Worm (Caenorhabditis elegans) whole organism, early embryonic: Measurements from ENCODE around the gene F52E1.2.

Source experiments
- ama-1 ChIP-seq: fragments of 150-350 bp; optimal IDR thresholded peaks from 2 replicates; lab custom pipeline; 2014
- ceh-13 ChIP-seq: fragments of 200-800 bp; sonication (Bioruptor generic); optimal IDR thresholded peaks from 2 replicates; lab custom pipeline; 2018; ENCODE audit warnings: mild to moderate bottlenecking, missing genetic modification characterization, missing compliant biosample characterization
- ceh-36 ChIP-seq: sonication (generic microtip); optimal IDR thresholded peaks from 2 replicates; lab custom pipeline; 2016; ENCODE audit warnings: missing genetic modification characterization, inconsistent platforms, missing compliant biosample characterization
- ets-7 ChIP-seq: sonication (generic microtip); optimal IDR thresholded peaks from 2 replicates; lab custom pipeline; 2016; ENCODE audit warnings: missing genotype, missing genetic modification characterization, missing compliant biosample characterization
- flt-1 ChIP-seq: fragments of 200-800 bp; sonication (Bioruptor generic); IDR thresholded peaks from 2 replicates; pipeline ENCODE4 v1.3.6; 2022; ENCODE audit warnings: missing genetic modification characterization, missing compliant biosample characterization
- hmbx-1 ChIP-seq: sonication (generic microtip); optimal IDR thresholded peaks from 2 replicates; lab custom pipeline; 2016; ENCODE audit warnings: mild to moderate bottlenecking, missing genetic modification characterization, missing compliant biosample characterization
- hmg-4 ChIP-seq: fragments of 200-800 bp; sonication (Bioruptor generic); optimal IDR thresholded peaks from 2 replicates; lab custom pipeline; 2018; ENCODE audit warnings: mild to moderate bottlenecking, missing genetic modification characterization, missing compliant biosample characterization
- hnd-1 ChIP-seq: sonication (generic microtip); optimal IDR thresholded peaks from 2 replicates; lab custom pipeline; 2016; ENCODE audit warnings: missing genetic modification characterization, missing compliant biosample characterization
- scrt-1 ChIP-seq: fragments of 200-800 bp; sonication (Bioruptor generic); IDR thresholded peaks from 2 replicates; pipeline ENCODE4 v1.3.6; 2022; ENCODE audit warnings: missing genetic modification characterization, missing compliant biosample characterization
- tbx-11 ChIP-seq: fragments of 200-800 bp; sonication (Bioruptor generic); IDR thresholded peaks from 2 replicates; pipeline ENCODE4 v1.3.6; 2022; ENCODE audit warnings: missing genetic modification characterization, missing compliant biosample characterization
- tbx-37 ChIP-seq: fragments of 200-800 bp; sonication (Bioruptor generic); conservative IDR thresholded peaks from 2 replicates; pipeline ENCODE4 v1.3.6; 2022; ENCODE audit warnings: missing genetic modification reagents, missing genetic modification characterization, missing compliant biosample characterization
- tra-4 ChIP-seq: sonication (generic microtip); optimal IDR thresholded peaks from 2 replicates; lab custom pipeline; 2017; ENCODE audit warnings: missing genetic modification characterization, missing compliant biosample characterization

- TF ChIP-seq ama-1 (lab: Kevin White, UChicago) = no peak
- TF ChIP-seq scrt-1 (GFP tag; lab: Robert Waterston, UW) = no peak
- no peak for TF ChIP-seq hmbx-1 (tag; lab: Kevin White, UChicago)
- TF ChIP-seq tbx-37 = no peak
- no peak for TF ChIP-seq ceh-13
- no peak for TF ChIP-seq tbx-11 (GFP tag; lab: Robert Waterston, UW)
- no peak for TF ChIP-seq ceh-36 (tag; lab: Kevin White, UChicago)
- TF ChIP-seq ets-7 (tag; lab: Kevin White, UChicago) = no peak
- no peak for TF ChIP-seq flt-1 (GFP tag; lab: Robert Waterston, UW)
- TF ChIP-seq tra-4 (tag; lab: Kevin White, UChicago) = no peak
- no peak for TF ChIP-seq hmg-4 (GFP tag; lab: Kevin White, UChicago)
- TF ChIP-seq hnd-1 (tag; lab: Kevin White, UChicago) = no peak
These were observed 50.4 kb downstream of the F52E1.2 start for ce11 chrV:8460800-8461199.
